Fruit fly (Drosophila melanogaster) whole organism, embryonic: ENCODE measurements around the gene CG7164.

Experiments used
- Awh ChIP-seq: fragments of 200-800 bp; sonication (Bioruptor generic); IDR thresholded peaks from 2 replicates; pipeline ENCODE4, ENCODE4 v1.3.6; 2022; ENCODE audit warnings: missing biosample characterization, missing genetic modification characterization
- Bteb2 ChIP-seq: fragments of 200-800 bp; sonication (Bioruptor generic); optimal IDR thresholded peaks from 2 replicates; lab custom pipeline; 2016; ENCODE audit warnings: missing biosample characterization, missing genetic modification characterization
- CG10209 ChIP-seq: fragments of 200-800 bp; sonication (Bioruptor generic); optimal IDR thresholded peaks from 3 replicates; lab custom pipeline; 2017; ENCODE audit warnings: missing biosample characterization, mild to moderate bottlenecking, missing genetic modification characterization, missing genetic modification reagents
- CG10274 ChIP-seq: fragments of 200-800 bp; sonication (Bioruptor generic); optimal IDR thresholded peaks from 3 replicates; lab custom pipeline; 2017; ENCODE audit warnings: missing biosample characterization, mild to moderate bottlenecking, missing genetic modification characterization
- CG10565 ChIP-seq: fragments of 200-800 bp; sonication (Bioruptor generic); optimal IDR thresholded peaks from 3 replicates; lab custom pipeline; 2016; ENCODE audit warnings: missing biosample characterization, mild to moderate bottlenecking, missing genetic modification characterization
- CG11247 ChIP-seq: fragments of 200-800 bp; sonication (Bioruptor generic); IDR thresholded peaks from 2 replicates; pipeline ENCODE4 v1.3.6; 2022; ENCODE audit warnings: missing biosample characterization, missing genetic modification characterization
- CG11723 ChIP-seq: fragments of 200-800 bp; sonication (Bioruptor generic); optimal IDR thresholded peaks from 2 replicates; lab custom pipeline; 2017; ENCODE audit warnings: missing biosample characterization, mild to moderate bottlenecking, missing genetic modification characterization
- CG14014 ChIP-seq: fragments of 200-800 bp; sonication (Bioruptor generic); IDR thresholded peaks from 2 replicates; pipeline ENCODE4 v1.3.6; 2022; ENCODE audit warnings: missing biosample characterization, missing genetic modification characterization
- CG1529 ChIP-seq: fragments of 200-800 bp; sonication (Bioruptor generic); optimal IDR thresholded peaks from 3 replicates; lab custom pipeline; 2018; ENCODE audit warnings: missing biosample characterization, missing genetic modification characterization
- CG2889 ChIP-seq: fragments of 200-800 bp; sonication (Bioruptor generic); IDR thresholded peaks from 3 replicates; pipeline ENCODE4 v1.3.6; 2022; ENCODE audit warnings: missing biosample characterization, missing genetic modification characterization
- CG30020 ChIP-seq: fragments of 200-800 bp; optimal IDR thresholded peaks from 2 replicates; lab custom pipeline; 2019; ENCODE audit warnings: missing biosample characterization, mild to moderate bottlenecking, missing genetic modification characterization, moderate library complexity
- CG32532 ChIP-seq: fragments of 200-800 bp; sonication (Bioruptor generic); IDR thresholded peaks from 2 replicates; pipeline ENCODE4 v1.3.6; 2022; ENCODE audit warnings: missing biosample characterization, missing genetic modification characterization
- CG32772 ChIP-seq: fragments of 200-800 bp; sonication (Bioruptor generic); IDR thresholded peaks from 2 replicates; pipeline ENCODE4 v1.3.6; 2022; ENCODE audit warnings: missing biosample characterization, missing genetic modification characterization
- CG4282 ChIP-seq: fragments of 200-800 bp; sonication (Bioruptor generic); optimal IDR thresholded peaks from 2 replicates; lab custom pipeline; 2016; ENCODE audit warnings: missing biosample characterization, missing genetic modification characterization
- CG7745 ChIP-seq: fragments of 200-800 bp; sonication (Bioruptor generic); optimal IDR thresholded peaks from 2 replicates; lab custom pipeline; 2018; ENCODE audit warnings: missing biosample characterization, mild to moderate bottlenecking, missing genetic modification characterization, moderate library complexity
- Dad ChIP-seq: fragments of 200-800 bp; sonication (Bioruptor generic); optimal IDR thresholded peaks from 3 replicates; lab custom pipeline; 2016; ENCODE audit warnings: missing biosample characterization, missing genetic modification characterization
- Drgx ChIP-seq: fragments of 200-800 bp; sonication (Bioruptor generic); IDR thresholded peaks from 2 replicates; pipeline ENCODE4 v1.3.6; 2022; ENCODE audit warnings: missing biosample characterization, missing genetic modification characterization
- E2f2 ChIP-seq: fragments of 200-800 bp; sonication (Bioruptor generic); IDR thresholded peaks from 2 replicates; pipeline ENCODE4 v1.3.6; 2022; ENCODE audit warnings: missing biosample characterization, missing genetic modification characterization
- HLH4C ChIP-seq: fragments of 200-800 bp; sonication (Bioruptor generic); IDR thresholded peaks from 3 replicates; pipeline ENCODE4 v1.3.6; 2022; ENCODE audit warnings: missing biosample characterization, missing genetic modification characterization; ENCODE audit not compliant: partially characterized antibody
- Jarid2 ChIP-seq: fragments of 200-800 bp; sonication (Bioruptor generic); optimal IDR thresholded peaks from 3 replicates; lab custom pipeline; 2017; ENCODE audit warnings: mild to moderate bottlenecking, missing biosample characterization, missing genetic modification reagents, missing genetic modification characterization
- Kr ChIP-seq: fragments of 200-800 bp; sonication (Bioruptor generic); optimal IDR thresholded peaks from 2 replicates; lab custom pipeline; 2017; ENCODE audit warnings: missing biosample characterization, mild to moderate bottlenecking, missing genetic modification characterization
- Myb ChIP-seq: fragments of 200-800 bp; sonication (Bioruptor generic); optimal IDR thresholded peaks from 2 replicates; lab custom pipeline; 2016; ENCODE audit warnings: missing biosample characterization, missing genetic modification characterization
- Ravus ChIP-seq: fragments of 200-800 bp; sonication (Bioruptor generic); IDR thresholded peaks from 2 replicates; pipeline ENCODE4 v1.3.6; 2022; ENCODE audit warnings: missing biosample characterization, missing genetic modification characterization
- Side ChIP-seq: fragments of 200-800 bp; sonication (Bioruptor generic); optimal IDR thresholded peaks from 2 replicates; lab custom pipeline; 2016; ENCODE audit warnings: missing biosample characterization, missing genetic modification characterization
- Sry-δ ChIP-seq: fragments of 200-800 bp; sonication (Bioruptor generic); optimal IDR thresholded peaks from 2 replicates; lab custom pipeline; 2016; ENCODE audit warnings: missing biosample characterization, missing genetic modification characterization
- Stat92E ChIP-seq, 3 experiments: fragments of >200 bp in 2 of 3; fragments of 200-800 bp in 1 of 3; sonication (Bioruptor generic) in 1 of 3; optimal IDR thresholded peaks; 2 replicates each; lab custom pipeline; 2017 to 2019; ENCODE audit warnings: missing biosample characterization in 3 of 3, missing genetic modification characterization in 3 of 3, mild to moderate bottlenecking in 1 of 3, moderate library complexity in 1 of 3
- Usf ChIP-seq: fragments of 200-800 bp; sonication (Bioruptor generic); optimal IDR thresholded peaks from 2 replicates; lab custom pipeline; 2017; ENCODE audit warnings: missing genotype, missing biosample characterization, missing genetic modification characterization
- ase ChIP-seq: fragments of 200-800 bp; sonication (Bioruptor generic); IDR thresholded peaks from 3 replicates; pipeline ENCODE4 v1.3.6; 2022; ENCODE audit warnings: missing biosample characterization, missing genetic modification characterization
- ato ChIP-seq: fragments of 200-800 bp; sonication (Bioruptor generic); IDR thresholded peaks from 2 replicates; pipeline ENCODE4 v1.3.6; 2022; ENCODE audit warnings: missing biosample characterization, missing genetic modification characterization; ENCODE audit not compliant: partially characterized antibody
- crc ChIP-seq: fragments of 200-800 bp; sonication (Bioruptor generic); optimal IDR thresholded peaks from 2 replicates; lab custom pipeline; 2016; ENCODE audit warnings: missing biosample characterization, missing genetic modification characterization
- cwo ChIP-seq: fragments of 200-800 bp; sonication (Bioruptor generic); optimal IDR thresholded peaks from 3 replicates; lab custom pipeline; 2017; ENCODE audit warnings: missing biosample characterization, missing genetic modification characterization, mild to moderate bottlenecking, moderate library complexity, missing genetic modification reagents
- fd102C ChIP-seq: fragments of 200-800 bp; sonication (Bioruptor generic); optimal IDR thresholded peaks from 2 replicates; lab custom pipeline; 2018; ENCODE audit warnings: missing biosample characterization, mild to moderate bottlenecking, missing genetic modification characterization, moderate library complexity
- ftz-f1 ChIP-seq: fragments of 200-800 bp; sonication (Bioruptor generic); optimal IDR thresholded peaks from 2 replicates; lab custom pipeline; 2016; ENCODE audit warnings: missing biosample characterization, missing genetic modification characterization
- gsb ChIP-seq: fragments of 200-800 bp; sonication (Bioruptor generic); IDR thresholded peaks from 2 replicates; pipeline ENCODE4 v1.3.6; 2022; ENCODE audit warnings: missing biosample characterization, missing genetic modification characterization
- hb ChIP-seq: fragments of 200-800 bp; sonication (Bioruptor generic); IDR thresholded peaks from 3 replicates; pipeline ENCODE4 v1.3.6; 2022; ENCODE audit warnings: missing biosample characterization, missing genetic modification characterization; ENCODE audit not compliant: partially characterized antibody
- lola ChIP-seq, 3 experiments: fragments of >200 bp in 2 of 3; fragments of 200-800 bp in 1 of 3; sonication (Bioruptor generic) in 1 of 3; optimal IDR thresholded peaks; 2 replicates each; lab custom pipeline; 2017 to 2019; ENCODE audit warnings: missing biosample characterization in 3 of 3, missing genetic modification characterization in 3 of 3, mild to moderate bottlenecking in 1 of 3, moderate library complexity in 1 of 3
- org-1 ChIP-seq: fragments of 200-800 bp; sonication (Bioruptor generic); optimal IDR thresholded peaks from 2 replicates; lab custom pipeline; 2017; ENCODE audit warnings: missing biosample characterization, missing genetic modification characterization
- pan ChIP-seq, 4 experiments: fragments of >200 bp in 3 of 4; fragments of 200-800 bp in 1 of 4; sonication (Bioruptor generic) in 1 of 4; optimal IDR thresholded peaks in 3 of 4; IDR thresholded peaks in 1 of 4; 2 replicates each; pipeline versions ENCODE4 v1.3.6 to Lab custom; 2017 to 2022; ENCODE audit warnings: missing biosample characterization in 2 of 4, missing genetic modification characterization in 2 of 4, mixed read lengths in 1 of 4
- row ChIP-seq: fragments of 200-800 bp; sonication (Bioruptor generic); IDR thresholded peaks from 3 replicates; pipeline ENCODE4 v1.3.6; 2022; ENCODE audit warnings: missing biosample characterization, missing genetic modification characterization
- stc ChIP-seq: fragments of 200-800 bp; sonication (Bioruptor generic); IDR thresholded peaks from 2 replicates; pipeline ENCODE4 v1.3.6; 2022; ENCODE audit warnings: missing biosample characterization, missing genetic modification characterization
- stwl ChIP-seq: fragments of 200-800 bp; sonication (Bioruptor generic); optimal IDR thresholded peaks from 3 replicates; lab custom pipeline; 2018; ENCODE audit warnings: missing biosample characterization, mild to moderate bottlenecking, missing genetic modification characterization, moderate library complexity
- sug ChIP-seq: fragments of 200-800 bp; optimal IDR thresholded peaks from 2 replicates; lab custom pipeline; 2019; ENCODE audit warnings: missing biosample characterization, mild to moderate bottlenecking, missing genetic modification characterization, moderate library complexity
- tin ChIP-seq: fragments of 200-800 bp; sonication (Bioruptor generic); optimal IDR thresholded peaks from 3 replicates; lab custom pipeline; 2016; ENCODE audit warnings: missing biosample characterization, missing genetic modification characterization
- unc-4 ChIP-seq: fragments of 200-800 bp; sonication (Bioruptor generic); IDR thresholded peaks from 2 replicates; pipeline ENCODE4 v1.3.6; 2022; ENCODE audit warnings: missing biosample characterization, missing genetic modification characterization; ENCODE audit not compliant: partially characterized antibody
- vnd ChIP-seq: fragments of 200-800 bp; sonication (Bioruptor generic); IDR thresholded peaks from 3 replicates; pipeline ENCODE4 v1.3.6; 2022; ENCODE audit warnings: missing biosample characterization, missing genetic modification characterization; ENCODE audit not compliant: partially characterized antibody
- z ChIP-seq: fragments of 200-800 bp; sonication (Bioruptor generic); IDR thresholded peaks from 3 replicates; pipeline ENCODE4 v1.3.6; 2022; ENCODE audit warnings: missing biosample characterization, missing genetic modification characterization
- zen ChIP-seq: fragments of 200-800 bp; sonication (Bioruptor generic); optimal IDR thresholded peaks from 3 replicates; lab custom pipeline; 2018; ENCODE audit warnings: missing biosample characterization, mild to moderate bottlenecking, missing genetic modification characterization, moderate library complexity

Gene CG7164

dm6 chr2L:7810519-7810918 lies 29.3 kb downstream of the CG7164 start, which contains the start of gene Cdc14 (continued):
- TF ChIP-seq CG4282 (GFP tag; lab: Kevin White, UChicago) (no peak), ato (GFP tag; lab: Robert Waterston, UW) (peak; percentile 44; the same call in 1 of the 2 replicates), Bteb2 (GFP tag; lab: Kevin White, UChicago) (no peak), CG32772 (GFP tag; lab: Robert Waterston, UW) (no peak), fd102C (GFP tag; lab: Kevin White, UChicago) (no peak), cwo (GFP tag; lab: Kevin White, UChicago) (no peak), row (GFP tag; lab: Robert Waterston, UW) (0 out of 3 replicates have a peak, but pooled peaks have one; percentile 30), CG1529 (GFP tag; lab: Kevin White, UChicago) (no peak), sug (no peak), tin (no peak), CG10274 (GFP tag; lab: Kevin White, UChicago) (no peak), CG30020 (no peak), Ravus (GFP tag; lab: Robert Waterston, UW) (no peak), ase (GFP tag; lab: Robert Waterston, UW) (no peak), CG11247 (GFP tag; lab: Robert Waterston, UW) (no peak), zen (tag; lab: Kevin White, UChicago) (no peak)

- TF ChIP-seq lola (GFP tag; optimal IDR thresholded peaks at IDR 0.05; lab: Kevin White, UChicago) (no peak), CG10565 (no peak), Awh (GFP tag; lab: Robert Waterston, UW) (peak; percentile 36; the same call in 1 of the 2 replicates), HLH4C (GFP tag; lab: Robert Waterston, UW) (peak; percentile 61; the same call in 1 of the 3 replicates), CG7745 (tag; lab: Kevin White, UChicago) (no peak), unc-4 (GFP tag; lab: Robert Waterston, UW) (peak; percentile 33; the same call in 1 of the 2 replicates), E2f2 (GFP tag; lab: Robert Waterston, UW) (peak; percentile 54), pan (optimal IDR thresholded peaks at IDR 0.05; lab: Kevin White, UChicago) (no peak), pan (GFP tag; optimal IDR thresholded peaks at IDR 0.05 in 1 of 2, IDR thresholded peaks at IDR 0.05 in 1 of 2) (peak in 1 of 2 experiments; percentile 5), Kr (peak; percentile 18), Sry-δ (GFP tag; lab: Kevin White, UChicago) (peak; percentile 49), CG32532 (GFP tag; lab: Robert Waterston, UW) (no peak), ftz-f1 (GFP tag; lab: Kevin White, UChicago) (peak; percentile 28), CG14014 (GFP tag; lab: Robert Waterston, UW) (peak; percentile 9; the same call in 1 of the 2 replicates), CG10209 (GFP tag; lab: Kevin White, UChicago) (no peak), Myb (GFP tag; lab: Kevin White, UChicago) (peak; percentile 57), org-1 (GFP tag; lab: Kevin White, UChicago) (no peak), Drgx (GFP tag; lab: Robert Waterston, UW) (peak; percentile 40), Stat92E (GFP tag; optimal IDR thresholded peaks at IDR 0.05; lab: Kevin White, UChicago) (peak in 1 of 3 experiments; percentile 65), vnd (GFP tag; lab: Robert Waterston, UW) (no peak), z (peak; percentile 60; the same call in 2 of the 3 replicates), CG2889 (GFP tag; lab: Robert Waterston, UW) (no peak), stwl (tag; lab: Kevin White, UChicago) (peak; percentile 58), Jarid2 (GFP tag; lab: Kevin White, UChicago) (peak; percentile 93), Side (GFP tag; lab: Kevin White, UChicago) (peak; percentile 31), stc (GFP tag; lab: Robert Waterston, UW) (no peak; the same call in 1 of the 2 replicates), CG11723 (GFP tag; lab: Kevin White, UChicago) (no peak), crc (GFP tag; lab: Kevin White, UChicago) (no peak), hb (GFP tag; lab: Robert Waterston, UW) (peak; percentile 49; the same call in 1 of the 3 replicates), Dad (GFP tag; lab: Kevin White, UChicago) (peak; percentile 19), gsb (GFP tag; lab: Robert Waterston, UW) (no peak), Usf (GFP tag; lab: Kevin White, UChicago) (no peak)
Measured at dm6 chr2L:7811249-7812002, 30.2 kb downstream of the CG7164 start, which contains the start of gene LanB1. LanB1 (plus strand) TSS chr2L:7811438.
